Worm (Caenorhabditis elegans): ENCODE measurements around the gene W02D7.4.

DNA sequence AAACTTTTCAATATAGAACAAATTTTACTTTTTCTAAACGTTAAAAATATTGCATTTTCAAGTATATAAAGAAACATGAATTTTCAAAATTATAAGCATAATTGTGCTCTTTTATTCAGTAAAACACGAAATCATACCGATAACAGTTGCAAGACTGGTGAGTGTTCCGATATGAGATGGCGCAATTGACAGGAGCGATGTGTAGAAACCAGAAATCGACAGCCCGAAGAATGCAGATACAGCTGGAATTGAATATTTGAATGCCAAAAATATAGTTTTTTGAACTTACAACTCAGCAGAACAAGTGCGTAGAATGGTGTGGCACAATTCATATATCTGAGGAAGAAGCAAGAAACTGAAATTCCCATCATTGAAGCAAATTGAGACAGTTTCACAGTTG lies 14.5 kb downstream of the W02D7.4 start:
- TF ChIP-seq F13C5.2 (tag; optimal IDR thresholded peaks at IDR 0.05) (no peak), sea-1 (GFP tag; conservative IDR thresholded peaks at IDR 0.05) (no peak), tra-4 (tag; optimal IDR thresholded peaks at IDR 0.05) (no peak), ceh-36 (tag; optimal IDR thresholded peaks at IDR 0.05) (no peak), flt-1 (GFP tag; IDR thresholded peaks at IDR 0.05) (no peak), ama-1 (optimal IDR thresholded peaks at IDR 0.05) (no peak), tbx-11 (GFP tag; IDR thresholded peaks at IDR 0.05) (no peak), hmg-4 (GFP tag; optimal IDR thresholded peaks at IDR 0.05) (no peak), ceh-13 (GFP tag; optimal IDR thresholded peaks at IDR 0.05) (no peak), ets-7 (tag; optimal IDR thresholded peaks at IDR 0.05) (no peak)

All from whole organism, early embryonic.